Worm (Caenorhabditis elegans): Measurements from ENCODE around the gene T24B8.4.
A peak's percentile ranks its signal among the peaks of the same experiment; 100 is the strongest.

T24B8.4 gene

ce11 chrII:9072769-9073168 is 2.1 kb upstream of the T24B8.4 start:
- TF ChIP-seq nhr-2 (tag; optimal IDR thresholded peaks at IDR 0.05): no peak
- no peak for TF ChIP-seq ces-1 (GFP tag; optimal IDR thresholded peaks at IDR 0.05)
- TF ChIP-seq pha-4 (tag; optimal IDR thresholded peaks at IDR 0.05): no peak
- no peak for TF ChIP-seq mls-2 (tag; optimal IDR thresholded peaks at IDR 0.05)
- no peak for TF ChIP-seq ztf-11 (tag; optimal IDR thresholded peaks at IDR 0.05)
- no peak for TF ChIP-seq elt-1 (tag; optimal IDR thresholded peaks at IDR 0.05; ENCODE audit: borderline replicate concordance, insufficient read depth)
- no peak for TF ChIP-seq hlh-1 (tag; optimal IDR thresholded peaks at IDR 0.05)
- no peak for TF ChIP-seq lsy-2 (tag; optimal IDR thresholded peaks at IDR 0.05)
- TF ChIP-seq lin-13 (tag; optimal IDR thresholded peaks at IDR 0.05): no peak
- no peak for TF ChIP-seq drap-1 (GFP tag; optimal IDR thresholded peaks at IDR 0.05)
- TF ChIP-seq bed-3 (GFP tag; optimal IDR thresholded peaks at IDR 0.05): no peak
- no peak for TF ChIP-seq ceh-39 (tag; optimal IDR thresholded peaks at IDR 0.05)
- no peak for TF ChIP-seq ceh-83 (GFP tag; optimal IDR thresholded peaks at IDR 0.05)
- no peak for TF ChIP-seq unc-120 (tag; optimal IDR thresholded peaks at IDR 0.05; ENCODE audit: poor library complexity, severe bottlenecking)
- no peak for TF ChIP-seq blmp-1 (tag; optimal IDR thresholded peaks at IDR 0.05)
- no peak for TF ChIP-seq flh-1 (GFP tag; optimal IDR thresholded peaks at IDR 0.05)
- no peak for TF ChIP-seq unc-39 (tag; optimal IDR thresholded peaks at IDR 0.05)
- no peak for TF ChIP-seq zip-8 (tag; optimal IDR thresholded peaks at IDR 0.05)
- TF ChIP-seq M03D4.4 (tag; optimal IDR thresholded peaks at IDR 0.05): no peak

ce11 chrII:9069836-9070235 is 804 bp downstream of the T24B8.4 start:
- TF ChIP-seq unc-39 (tag; optimal IDR thresholded peaks at IDR 0.05) (no peak), hlh-1 (tag; optimal IDR thresholded peaks at IDR 0.05) (no peak), mab-5 (tag; optimal IDR thresholded peaks at IDR 0.05) (no peak)

ce11 chrII:9064437-9064836 is 6.2 kb downstream of the T24B8.4 start:
- TF ChIP-seq unc-62 (GFP tag; optimal IDR thresholded peaks at IDR 0.05): peak; percentile 19
- TF ChIP-seq lsy-2 (tag; optimal IDR thresholded peaks at IDR 0.05): no peak
- no peak for TF ChIP-seq M03D4.4 (tag; optimal IDR thresholded peaks at IDR 0.05)
- TF ChIP-seq elt-1 (tag; optimal IDR thresholded peaks at IDR 0.05; ENCODE audit: borderline replicate concordance, insufficient read depth): peak; percentile 88
- no peak for TF ChIP-seq mab-5 (tag; optimal IDR thresholded peaks at IDR 0.05)

ce11 chrII:9063350-9063749 is 7.3 kb downstream of the T24B8.4 start:
- TF ChIP-seq nhr-12 (tag; optimal IDR thresholded peaks at IDR 0.05) (peak; percentile 40), lsy-2 (tag; optimal IDR thresholded peaks at IDR 0.05) (peak; percentile 49), zip-8 (tag; optimal IDR thresholded peaks at IDR 0.05) (peak; percentile 87), bed-3 (GFP tag; optimal IDR thresholded peaks at IDR 0.05) (no peak), nhr-2 (tag; optimal IDR thresholded peaks at IDR 0.05) (peak; percentile 92), sptf-1 (tag; optimal IDR thresholded peaks at IDR 0.05) (no peak), hlh-1 (tag; optimal IDR thresholded peaks at IDR 0.05) (peak; percentile 71), cnd-1 (tag; optimal IDR thresholded peaks at IDR 0.05) (peak; percentile 81), ceh-39 (tag; optimal IDR thresholded peaks at IDR 0.05) (peak; percentile 26), lin-32 (GFP tag; optimal IDR thresholded peaks at IDR 0.05) (peak; percentile 4), mab-5 (tag; optimal IDR thresholded peaks at IDR 0.05) (no peak), nhr-237 (tag; optimal IDR thresholded peaks at IDR 0.05) (no peak), ztf-11 (tag; optimal IDR thresholded peaks at IDR 0.05) (no peak), unc-62 (GFP tag; optimal IDR thresholded peaks at IDR 0.05) (peak; percentile 57)

ce11 chrII:9062261-9062948 is 8.2 kb downstream of the T24B8.4 start:
- TF ChIP-seq nhr-12 (tag; optimal IDR thresholded peaks at IDR 0.05): no peak
- TF ChIP-seq pha-4 (tag; optimal IDR thresholded peaks at IDR 0.05): no peak
- TF ChIP-seq mep-1 (tag; optimal IDR thresholded peaks at IDR 0.05): no peak
- no peak for TF ChIP-seq lin-32 (GFP tag; optimal IDR thresholded peaks at IDR 0.05)
- TF ChIP-seq nhr-237 (tag; optimal IDR thresholded peaks at IDR 0.05): no peak
- no peak for TF ChIP-seq elt-1 (tag; optimal IDR thresholded peaks at IDR 0.05; ENCODE audit: borderline replicate concordance, insufficient read depth)
- TF ChIP-seq sptf-1 (tag; optimal IDR thresholded peaks at IDR 0.05): no peak
- TF ChIP-seq ces-1 (GFP tag; optimal IDR thresholded peaks at IDR 0.05): no peak
- no peak for TF ChIP-seq unc-62 (GFP tag; optimal IDR thresholded peaks at IDR 0.05)
- TF ChIP-seq ham-2 (GFP tag; optimal IDR thresholded peaks at IDR 0.05): no peak
- TF ChIP-seq bed-3 (GFP tag; optimal IDR thresholded peaks at IDR 0.05): no peak
- TF ChIP-seq snpc-4 (tag; optimal IDR thresholded peaks at IDR 0.05): no peak

All from whole organism, mixed stage, embryonic.